Worm (Caenorhabditis elegans): ENCODE results near the gene Y56A3A.33.

DNA sequence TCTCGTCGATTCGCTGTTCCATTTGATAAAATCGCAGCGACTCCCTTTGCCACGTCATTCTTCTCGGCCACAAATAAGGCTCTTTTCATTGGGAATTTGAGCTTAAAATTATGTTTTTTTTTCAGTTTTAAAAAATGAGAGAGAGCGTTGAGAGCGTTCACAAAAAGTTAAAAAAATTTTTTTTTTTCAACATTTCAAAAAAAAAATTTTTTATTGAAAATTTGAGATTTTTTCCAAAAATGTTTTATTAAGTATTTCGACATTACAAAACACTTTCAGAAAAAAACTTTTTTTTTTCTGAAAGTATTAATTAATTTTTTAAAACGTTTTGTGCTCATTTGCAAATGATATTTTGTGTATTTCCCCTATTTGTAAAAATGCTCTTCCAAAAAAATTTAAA, 42.7 kb downstream of the Y56A3A.33 start, which contains the start of gene top-3:
- TF ChIP-seq sptf-1 (tag; optimal IDR thresholded peaks at IDR 0.05) (no peak), pha-4 (tag; optimal IDR thresholded peaks at IDR 0.05) (no peak), unc-39 (tag; optimal IDR thresholded peaks at IDR 0.05) (no peak), sem-2 (GFP tag; optimal IDR thresholded peaks at IDR 0.05) (no peak), elt-3 (tag; optimal IDR thresholded peaks at IDR 0.05) (no peak), zip-8 (tag; optimal IDR thresholded peaks at IDR 0.05) (no peak), tbx-8 (GFP tag; optimal IDR thresholded peaks at IDR 0.05) (no peak), ceh-83 (GFP tag; optimal IDR thresholded peaks at IDR 0.05) (no peak), cnd-1 (tag; optimal IDR thresholded peaks at IDR 0.05) (no peak), elt-1 (tag; optimal IDR thresholded peaks at IDR 0.05; ENCODE audit: borderline replicate concordance, insufficient read depth) (no peak), unc-62 (GFP tag; optimal IDR thresholded peaks at IDR 0.05) (no peak)
